Worm (Caenorhabditis elegans): ENCODE results near the gene srab-23.

DNA sequence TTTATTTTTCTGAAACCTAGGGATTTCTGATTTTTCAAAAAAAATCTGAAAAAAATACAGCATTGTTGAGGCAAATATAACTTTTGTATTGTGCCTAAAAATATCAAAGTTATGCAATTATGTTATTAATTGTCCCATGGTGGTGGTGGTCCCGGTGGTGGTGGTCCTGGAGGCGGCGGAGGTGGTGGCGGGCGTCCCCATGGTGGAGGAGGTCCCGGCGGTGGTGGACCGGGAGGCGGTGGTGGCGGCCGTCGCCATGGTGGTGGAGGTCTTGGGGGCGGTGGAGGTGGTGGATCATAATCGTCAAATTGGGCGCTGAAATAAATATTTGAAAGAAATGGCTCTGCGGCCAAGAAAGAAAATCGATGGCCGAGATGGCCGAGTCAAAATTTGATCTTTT, 15.3 kb upstream of the srab-23 start:
- no peak for TF ChIP-seq Y116A8C.19 (tag; optimal IDR thresholded peaks at IDR 0.05; ENCODE audit: borderline replicate concordance)
- TF ChIP-seq isw-1 (GFP tag; IDR thresholded peaks at IDR 0.05) = no peak
- TF ChIP-seq skn-1 (tag; optimal IDR thresholded peaks at IDR 0.05) = no peak
- no peak for TF ChIP-seq nhr-77 (tag; optimal IDR thresholded peaks at IDR 0.05)
- no peak for TF ChIP-seq egl-13 (tag; optimal IDR thresholded peaks at IDR 0.05)
- TF ChIP-seq snpc-4 (tag; optimal IDR thresholded peaks at IDR 0.05) = no peak
- no peak for TF ChIP-seq zag-1 (tag; optimal IDR thresholded peaks at IDR 0.05)
- no peak for TF ChIP-seq nhr-28 (tag; optimal IDR thresholded peaks at IDR 0.05)
- TF ChIP-seq sptf-1 (tag; optimal IDR thresholded peaks at IDR 0.05) = no peak

Measured in whole organism, L1 larva.